Fruit fly (Drosophila melanogaster) whole organism, adult: ENCODE results near the gene AcCoAS.

ENCODE experiments used
- CG11617 ChIP-seq: fragments of 200-800 bp; sonication (Bioruptor generic); optimal IDR thresholded peaks from 2 replicates; lab custom pipeline; 2017; ENCODE audit warnings: mild to moderate bottlenecking, missing biosample characterization, missing genetic modification reagents, missing genetic modification characterization
- CG1620 ChIP-seq: fragments of 200-800 bp; sonication (Bioruptor generic); optimal IDR thresholded peaks from 2 replicates; lab custom pipeline; 2016; ENCODE audit warnings: missing biosample characterization, missing genetic modification characterization
- CG33017 ChIP-seq: fragments of 200-800 bp; sonication (Bioruptor generic); optimal IDR thresholded peaks from 2 replicates; lab custom pipeline; 2018; ENCODE audit warnings: missing biosample characterization, mild to moderate bottlenecking, missing genetic modification characterization, moderate library complexity
- CG7045 ChIP-seq: fragments of 200-800 bp; sonication (Bioruptor generic); optimal IDR thresholded peaks from 2 replicates; lab custom pipeline; 2017; ENCODE audit warnings: missing biosample characterization, mild to moderate bottlenecking, missing genetic modification characterization
- CG7101 ChIP-seq: fragments of 200-800 bp; sonication (Bioruptor generic); optimal IDR thresholded peaks from 2 replicates; lab custom pipeline; 2018; ENCODE audit warnings: missing biosample characterization, mild to moderate bottlenecking, missing genetic modification characterization, moderate library complexity
- Hr96 ChIP-seq: fragments of 200-800 bp; sonication (Bioruptor generic); optimal IDR thresholded peaks from 2 replicates; lab custom pipeline; 2016; ENCODE audit warnings: missing biosample characterization, missing genetic modification characterization
- Mnt ChIP-seq: fragments of 200-800 bp; sonication (Bioruptor generic); optimal IDR thresholded peaks from 2 replicates; lab custom pipeline; 2016; ENCODE audit warnings: missing biosample characterization, mild to moderate bottlenecking, missing genetic modification characterization
- bab1 ChIP-seq: fragments of 200-800 bp; sonication (Bioruptor generic); optimal IDR thresholded peaks from 3 replicates; lab custom pipeline; 2019; ENCODE audit warnings: missing biosample characterization, mild to moderate bottlenecking, missing genetic modification characterization, moderate library complexity
- cic ChIP-seq: fragments of 200-800 bp; sonication (Bioruptor generic); optimal IDR thresholded peaks from 2 replicates; lab custom pipeline; 2017; ENCODE audit warnings: missing biosample characterization, mild to moderate bottlenecking, missing genetic modification characterization, moderate library complexity
- pad ChIP-seq: fragments of 200-800 bp; sonication (Bioruptor generic); optimal IDR thresholded peaks from 3 replicates; lab custom pipeline; 2017; ENCODE audit warnings: missing biosample characterization, missing genetic modification characterization, mild to moderate bottlenecking, moderate library complexity, missing genetic modification reagents
- tj ChIP-seq: fragments of 200-800 bp; sonication (Bioruptor generic); optimal IDR thresholded peaks from 3 replicates; lab custom pipeline; 2017; ENCODE audit warnings: missing biosample characterization, mild to moderate bottlenecking, missing genetic modification characterization, moderate library complexity

Gene AcCoAS

DNA sequence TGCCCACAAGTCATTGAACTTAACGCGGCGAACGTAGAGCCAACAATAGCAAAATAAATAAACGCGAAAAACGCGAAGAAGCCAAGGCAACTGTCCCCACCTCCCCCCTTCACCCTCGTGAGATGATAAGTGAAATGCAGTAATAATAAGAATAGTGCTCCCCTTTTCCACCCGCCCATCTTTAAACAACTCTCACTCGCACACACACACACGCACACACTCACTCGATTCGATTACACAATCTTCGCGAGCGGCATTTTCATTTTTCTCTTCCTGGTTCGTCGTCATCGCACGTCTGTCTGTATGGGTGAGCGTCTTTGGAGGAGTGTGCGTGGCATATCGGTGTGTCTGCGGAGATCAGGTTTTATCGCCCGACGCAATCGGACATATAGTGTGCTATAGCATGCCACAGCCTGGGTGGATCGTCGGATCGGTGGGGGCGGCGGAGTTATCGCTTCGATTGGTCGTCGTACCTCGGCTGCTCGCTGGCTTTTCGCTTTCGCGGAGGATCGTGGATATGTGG lies 55.3 kb downstream of the AcCoAS start:
- peak; percentile 58 for TF ChIP-seq cic (GFP tag; lab: Kevin White, UChicago)
- TF ChIP-seq pad: no peak

DNA sequence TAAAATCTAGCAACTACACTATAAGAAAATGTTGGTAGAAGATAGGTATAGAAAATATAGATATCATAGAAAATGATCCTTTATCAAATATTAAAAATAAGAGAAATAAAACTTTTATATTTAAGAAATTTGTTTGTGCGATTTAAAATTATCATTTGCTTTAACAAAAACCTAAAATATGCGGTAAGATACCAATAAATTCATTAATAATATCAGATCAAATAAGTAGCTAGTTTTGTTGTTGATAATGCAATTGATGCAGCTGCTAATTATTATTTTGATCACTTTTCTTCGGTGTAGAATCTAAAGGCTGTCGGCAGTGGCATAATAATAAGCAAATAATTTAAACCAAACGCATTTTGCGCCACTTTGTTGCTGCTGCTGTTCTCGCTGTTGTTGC lies 55.8 kb downstream of the AcCoAS start:
- TF ChIP-seq bab1 (no peak), CG7045 (GFP tag; lab: Kevin White, UChicago) (peak; percentile 4), CG11617 (peak; percentile 13), CG1620 (GFP tag; lab: Kevin White, UChicago) (no peak), CG7101 (tag; lab: Kevin White, UChicago) (no peak), tj (peak; percentile 5), Hr96 (no peak), CG33017 (tag; lab: Kevin White, UChicago) (peak; percentile 7)

DNA sequence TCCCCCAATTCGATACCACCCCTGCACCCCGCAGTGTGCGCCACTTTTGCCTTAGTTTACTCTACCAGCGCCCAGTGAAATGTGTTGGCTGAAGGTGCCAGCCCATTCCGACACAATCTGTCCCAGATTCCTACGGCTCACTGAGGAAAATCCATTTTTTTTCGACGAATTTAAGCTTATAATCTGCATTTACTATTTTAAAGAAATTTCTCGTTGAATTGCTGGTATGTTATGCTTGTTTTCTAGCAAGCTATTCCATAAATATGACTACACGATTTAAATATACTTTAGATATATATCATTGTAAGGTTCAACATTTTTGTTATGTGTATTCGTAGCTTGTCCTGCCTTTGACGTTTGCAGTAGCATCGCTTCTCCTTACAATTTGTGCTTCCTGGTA lies 56.8 kb downstream of the AcCoAS start:
- TF ChIP-seq Mnt: no peak
- no peak for TF ChIP-seq CG7101 (tag; lab: Kevin White, UChicago)
